Fruit fly (Drosophila melanogaster) whole organism, embryonic: ENCODE results near the gene CaMKI.

ENCODE experiments used
- Ada2b ChIP-seq: fragments of 200-800 bp; sonication (Bioruptor generic); IDR thresholded peaks from 2 replicates; pipeline ENCODE4 v1.3.6; 2022; ENCODE audit warnings: missing biosample characterization, missing genetic modification characterization
- Antp ChIP-seq: fragments of 200-800 bp; sonication (Bioruptor generic); optimal IDR thresholded peaks from 3 replicates; lab custom pipeline; 2016; ENCODE audit warnings: missing biosample characterization, missing genetic modification characterization
- CG1024 ChIP-seq: fragments of 200-800 bp; sonication (Bioruptor generic); IDR thresholded peaks from 2 replicates; pipeline ENCODE4 v1.3.6; 2022; ENCODE audit warnings: missing biosample characterization, missing genetic modification characterization
- CG10654 ChIP-seq: fragments of 200-800 bp; sonication (Bioruptor generic); optimal IDR thresholded peaks from 2 replicates; lab custom pipeline; 2016; ENCODE audit warnings: missing biosample characterization, missing genetic modification characterization
- CG11456 ChIP-seq: fragments of 200-800 bp; sonication (Bioruptor generic); IDR thresholded peaks from 3 replicates; pipeline ENCODE4 v1.3.6; 2022; ENCODE audit warnings: missing biosample characterization, missing genetic modification characterization
- CG11695 ChIP-seq: fragments of 200-800 bp; sonication (Bioruptor generic); IDR thresholded peaks from 3 replicates; pipeline ENCODE4 v1.3.6; 2022; ENCODE audit warnings: missing biosample characterization, missing genetic modification characterization
- CG12104 ChIP-seq: fragments of 200-800 bp; sonication (Bioruptor generic); optimal IDR thresholded peaks from 3 replicates; lab custom pipeline; 2016; ENCODE audit warnings: missing biosample characterization, missing genetic modification characterization
- CG14050 ChIP-seq: fragments of 200-800 bp; sonication (Bioruptor generic); IDR thresholded peaks from 3 replicates; pipeline ENCODE4 v1.3.6; 2022; ENCODE audit warnings: missing biosample characterization, missing genetic modification characterization
- CG14667 ChIP-seq: fragments of 200-800 bp; sonication (Bioruptor generic); IDR thresholded peaks from 2 replicates; pipeline ENCODE4 v1.3.6; 2022; ENCODE audit warnings: missing biosample characterization, missing genetic modification characterization
- CG15479 ChIP-seq: fragments of 200-800 bp; sonication (Bioruptor generic); optimal IDR thresholded peaks from 3 replicates; lab custom pipeline; 2019; ENCODE audit warnings: missing biosample characterization, mild to moderate bottlenecking, missing genetic modification characterization, moderate library complexity
- CG17568 ChIP-seq: fragments of 200-800 bp; sonication (Bioruptor generic); optimal IDR thresholded peaks from 2 replicates; lab custom pipeline; 2018; ENCODE audit warnings: missing biosample characterization, mild to moderate bottlenecking, missing genetic modification characterization, moderate library complexity
- CG2120 ChIP-seq: fragments of 200-800 bp; sonication (Bioruptor generic); optimal IDR thresholded peaks from 3 replicates; lab custom pipeline; 2016; ENCODE audit warnings: missing biosample characterization, missing genetic modification characterization
- CG2889 ChIP-seq: fragments of 200-800 bp; sonication (Bioruptor generic); IDR thresholded peaks from 3 replicates; pipeline ENCODE4 v1.3.6; 2022; ENCODE audit warnings: missing biosample characterization, missing genetic modification characterization
- CG3065 ChIP-seq: fragments of 200-800 bp; sonication (Bioruptor generic); optimal IDR thresholded peaks from 2 replicates; lab custom pipeline; 2016; ENCODE audit warnings: missing biosample characterization, missing genetic modification characterization
- CG31365 ChIP-seq: fragments of 200-800 bp; sonication (Bioruptor generic); optimal IDR thresholded peaks from 2 replicates; lab custom pipeline; 2018; ENCODE audit warnings: missing biosample characterization, mild to moderate bottlenecking, missing genetic modification characterization
- CG3847 ChIP-seq: fragments of 200-800 bp; sonication (Bioruptor generic); IDR thresholded peaks from 2 replicates; pipeline ENCODE4 v1.3.6; 2022; ENCODE audit warnings: missing biosample characterization, missing genetic modification characterization
- CG3995 ChIP-seq: fragments of 200-800 bp; sonication (Bioruptor generic); optimal IDR thresholded peaks from 3 replicates; lab custom pipeline; 2016; ENCODE audit warnings: missing biosample characterization, missing genetic modification characterization
- CG6654 ChIP-seq: fragments of 200-800 bp; sonication (Bioruptor generic); optimal IDR thresholded peaks from 2 replicates; lab custom pipeline; 2017; ENCODE audit warnings: missing biosample characterization, mild to moderate bottlenecking, missing genetic modification characterization
- CG6683 ChIP-seq: fragments of 200-800 bp; sonication (Bioruptor generic); optimal IDR thresholded peaks from 2 replicates; lab custom pipeline; 2017; ENCODE audit warnings: missing biosample characterization, mild to moderate bottlenecking, missing genetic modification characterization, missing genetic modification reagents
- CG6689 ChIP-seq: fragments of 200-800 bp; sonication (Bioruptor generic); IDR thresholded peaks from 2 replicates; pipeline ENCODE4 v1.3.6; 2022; ENCODE audit warnings: missing biosample characterization, missing genetic modification characterization
- CG8089 ChIP-seq: fragments of 200-800 bp; sonication (Bioruptor generic); optimal IDR thresholded peaks from 3 replicates; lab custom pipeline; 2016; ENCODE audit warnings: missing biosample characterization, missing genetic modification characterization
- CG8924 ChIP-seq: fragments of 200-800 bp; optimal IDR thresholded peaks from 3 replicates; lab custom pipeline; 2019; ENCODE audit warnings: missing biosample characterization, mild to moderate bottlenecking, missing genetic modification characterization, moderate library complexity
- Dek ChIP-seq: fragments of 200-800 bp; sonication (Bioruptor generic); optimal IDR thresholded peaks from 3 replicates; lab custom pipeline; 2019; ENCODE audit warnings: missing biosample characterization, mild to moderate bottlenecking, missing genetic modification characterization, moderate library complexity
- Dll ChIP-seq: fragments of 200-800 bp; sonication (Bioruptor generic); IDR thresholded peaks from 4 replicates; pipeline ENCODE4 v1.3.6; 2022; ENCODE audit warnings: missing biosample characterization, missing genetic modification characterization; ENCODE audit not compliant: partially characterized antibody
- Elba2 ChIP-seq: fragments of 200-800 bp; sonication (Bioruptor generic); optimal IDR thresholded peaks from 3 replicates; lab custom pipeline; 2016; ENCODE audit warnings: missing biosample characterization, missing genetic modification characterization
- Fer2 ChIP-seq: fragments of 200-800 bp; sonication (Bioruptor generic); optimal IDR thresholded peaks from 2 replicates; lab custom pipeline; 2018; ENCODE audit warnings: missing biosample characterization, mild to moderate bottlenecking, missing genetic modification characterization, moderate library complexity
- H15 ChIP-seq: fragments of 200-800 bp; sonication (Bioruptor generic); IDR thresholded peaks from 3 replicates; pipeline ENCODE4 v1.3.6; 2022; ENCODE audit warnings: missing biosample characterization, missing genetic modification characterization
- HLH3B ChIP-seq: fragments of 200-800 bp; sonication (Bioruptor generic); IDR thresholded peaks from 2 replicates; pipeline ENCODE4 v1.3.6; 2022; ENCODE audit warnings: missing biosample characterization, missing genetic modification characterization
- Hmx ChIP-seq: fragments of 200-800 bp; sonication (Bioruptor generic); optimal IDR thresholded peaks from 2 replicates; lab custom pipeline; 2016; ENCODE audit warnings: missing biosample characterization, missing genetic modification characterization
- Hr39 ChIP-seq: fragments of >200 bp; optimal IDR thresholded peaks from 2 replicates; lab custom pipeline; 2017
- Neu2 ChIP-seq: fragments of 200-800 bp; sonication (Bioruptor generic); optimal IDR thresholded peaks from 3 replicates; lab custom pipeline; 2016; ENCODE audit warnings: missing biosample characterization, missing genetic modification characterization, borderline replicate concordance
- Oli ChIP-seq: fragments of 200-800 bp; sonication (Bioruptor generic); optimal IDR thresholded peaks from 2 replicates; lab custom pipeline; 2018; ENCODE audit warnings: missing biosample characterization, mild to moderate bottlenecking, missing genetic modification characterization, moderate library complexity
- Rfx ChIP-seq: fragments of 200-800 bp; sonication (Bioruptor generic); IDR thresholded peaks from 2 replicates; pipeline ENCODE4 v1.3.6; 2022; ENCODE audit warnings: missing biosample characterization, missing genetic modification characterization
- Scr ChIP-seq: fragments of 200-800 bp; sonication (Bioruptor generic); IDR thresholded peaks from 2 replicates; pipeline ENCODE4 v1.3.6; 2022; ENCODE audit warnings: missing biosample characterization, missing genetic modification characterization; ENCODE audit not compliant: partially characterized antibody
- Sox102F ChIP-seq: fragments of 200-800 bp; sonication (Bioruptor generic); optimal IDR thresholded peaks from 2 replicates; lab custom pipeline; 2018; ENCODE audit warnings: missing biosample characterization, mild to moderate bottlenecking, missing genetic modification characterization, moderate library complexity
- Sry-δ ChIP-seq: fragments of 200-800 bp; sonication (Bioruptor generic); optimal IDR thresholded peaks from 2 replicates; lab custom pipeline; 2016; ENCODE audit warnings: missing biosample characterization, missing genetic modification characterization
- Ssrp ChIP-seq: fragments of 200-800 bp; sonication (Bioruptor generic); optimal IDR thresholded peaks from 2 replicates; lab custom pipeline; 2018; ENCODE audit warnings: missing biosample characterization, mild to moderate bottlenecking, missing genetic modification characterization, moderate library complexity
- Tbp ChIP-seq: fragments of >200 bp; optimal IDR thresholded peaks from 2 replicates; lab custom pipeline; 2018; ENCODE audit warnings: missing biosample characterization, missing genetic modification characterization
- YL-1 ChIP-seq: fragments of 200-800 bp; sonication (Bioruptor generic); optimal IDR thresholded peaks from 3 replicates; lab custom pipeline; 2017; ENCODE audit warnings: missing biosample characterization, mild to moderate bottlenecking, missing genetic modification characterization
- al ChIP-seq: fragments of 200-800 bp; sonication (Bioruptor generic); IDR thresholded peaks from 2 replicates; pipeline ENCODE4 v1.3.6; 2022; ENCODE audit warnings: missing biosample characterization, missing genetic modification characterization
- btn ChIP-seq: fragments of 200-800 bp; sonication (Bioruptor generic); optimal IDR thresholded peaks from 2 replicates; lab custom pipeline; 2016; ENCODE audit warnings: missing biosample characterization, missing genetic modification characterization
- cas ChIP-seq: fragments of 200-800 bp; sonication (Bioruptor generic); IDR thresholded peaks from 2 replicates; pipeline ENCODE4 v1.3.6; 2022; ENCODE audit warnings: missing biosample characterization, missing genetic modification characterization
- danr ChIP-seq: fragments of 200-800 bp; sonication (Bioruptor generic); IDR thresholded peaks from 2 replicates; pipeline ENCODE4 v1.3.6; 2022; ENCODE audit warnings: missing biosample characterization, missing genetic modification characterization
- ems ChIP-seq: fragments of 200-800 bp; sonication (Bioruptor generic); optimal IDR thresholded peaks from 3 replicates; lab custom pipeline; 2016; ENCODE audit warnings: missing biosample characterization, missing genetic modification characterization
- ewg ChIP-seq: fragments of 200-800 bp; sonication (Bioruptor generic); optimal IDR thresholded peaks from 3 replicates; lab custom pipeline; 2017; ENCODE audit warnings: mild to moderate bottlenecking, missing biosample characterization, missing genetic modification reagents, missing genetic modification characterization
- fd96Cb ChIP-seq: fragments of 200-800 bp; sonication (Bioruptor generic); optimal IDR thresholded peaks from 2 replicates; lab custom pipeline; 2018; ENCODE audit warnings: missing biosample characterization, mild to moderate bottlenecking, missing genetic modification characterization, moderate library complexity
- gfzf ChIP-seq: fragments of 200-800 bp; sonication (Bioruptor generic); optimal IDR thresholded peaks from 2 replicates; lab custom pipeline; 2016; ENCODE audit warnings: missing biosample characterization, mild to moderate bottlenecking, missing genetic modification characterization, moderate library complexity
- hb ChIP-seq: fragments of 200-800 bp; sonication (Bioruptor generic); IDR thresholded peaks from 3 replicates; pipeline ENCODE4 v1.3.6; 2022; ENCODE audit warnings: missing biosample characterization, missing genetic modification characterization; ENCODE audit not compliant: partially characterized antibody
- lab ChIP-seq: fragments of 200-800 bp; sonication (Bioruptor generic); optimal IDR thresholded peaks from 3 replicates; lab custom pipeline; 2017; ENCODE audit warnings: missing biosample characterization, missing genetic modification characterization, mild to moderate bottlenecking, moderate library complexity, missing genetic modification reagents
- onecut ChIP-seq: fragments of 200-800 bp; sonication (Bioruptor generic); IDR thresholded peaks from 2 replicates; pipeline ENCODE4 v1.3.6; 2022; ENCODE audit warnings: missing biosample characterization, missing genetic modification characterization
- pzg ChIP-seq: fragments of 200-800 bp; sonication (Bioruptor generic); optimal IDR thresholded peaks from 3 replicates; lab custom pipeline; 2018; ENCODE audit warnings: missing biosample characterization, mild to moderate bottlenecking, missing genetic modification characterization, moderate library complexity
- row ChIP-seq: fragments of 200-800 bp; sonication (Bioruptor generic); IDR thresholded peaks from 3 replicates; pipeline ENCODE4 v1.3.6; 2022; ENCODE audit warnings: missing biosample characterization, missing genetic modification characterization
- sens ChIP-seq: fragments of 200-800 bp; sonication (Bioruptor generic); peaks from one replicate; lab custom pipeline; 2016; ENCODE audit warnings: missing biosample characterization, missing genetic modification characterization

The CaMKI gene

dm6 chr4:466543-466965 lies 21.2 kb downstream of the CaMKI start, which contains the start of gene Taf3 (continued):
- TF ChIP-seq onecut (0 out of 2 replicates have a peak, but pooled peaks have one; percentile 11), CG14050 (GFP tag; lab: Robert Waterston, UW) (no peak), Scr (peak; percentile 65), CG3847 (no peak), CG17568 (GFP tag; lab: Kevin White, UChicago) (peak; percentile 3), YL-1 (peak; percentile 36), Elba2 (GFP tag; lab: Kevin White, UChicago) (no peak), btn (GFP tag; lab: Kevin White, UChicago) (no peak), pzg (GFP tag; lab: Kevin White, UChicago) (peak; percentile 49), Sry-δ (GFP tag; lab: Kevin White, UChicago) (peak; percentile 74), gfzf (GFP tag; lab: Kevin White, UChicago) (no peak), CG11456 (GFP tag; lab: Robert Waterston, UW) (no peak), lab (GFP tag; lab: Kevin White, UChicago) (no peak), CG12104 (GFP tag; lab: Kevin White, UChicago) (no peak), Tbp (no peak), Dek (tag; lab: Kevin White, UChicago) (no peak), CG11695 (GFP tag; lab: Robert Waterston, UW) (no peak), Fer2 (no peak), CG2889 (no peak), hb (GFP tag; lab: Robert Waterston, UW) (no peak), Dll (GFP tag; lab: Robert Waterston, UW) (peak; percentile 59; the same call in 3 of the 4 replicates), CG3995 (peak; percentile 16), HLH3B (no peak), CG3065 (GFP tag; lab: Kevin White, UChicago) (no peak), sens (GFP tag; lab: Kevin White, UChicago) (peak; percentile 36), danr (GFP tag; lab: Robert Waterston, UW) (no peak), Ssrp (no peak), Oli (tag; lab: Kevin White, UChicago) (no peak), CG2120 (GFP tag; lab: Kevin White, UChicago) (peak; percentile 16), CG10654 (GFP tag; lab: Kevin White, UChicago) (no peak), CG14667 (GFP tag; lab: Robert Waterston, UW) (no peak), fd96Cb (tag; lab: Kevin White, UChicago) (no peak), Neu2 (GFP tag; lab: Kevin White, UChicago) (peak; percentile 92), Hr39 (no peak), CG8924 (tag; lab: Kevin White, UChicago) (no peak), cas (GFP tag; lab: Robert Waterston, UW) (no peak), Ada2b (no peak), CG8089 (GFP tag; lab: Kevin White, UChicago) (peak; percentile 38), Sox102F (GFP tag; lab: Kevin White, UChicago) (no peak), Hmx (GFP tag; lab: Kevin White, UChicago) (no peak), CG15479 (GFP tag; lab: Kevin White, UChicago) (peak; percentile 75), al (no peak), CG6689 (no peak), row (GFP tag; lab: Robert Waterston, UW) (peak; percentile 54), ems (no peak), H15 (no peak), CG31365 (tag; lab: Kevin White, UChicago) (no peak), CG6654 (GFP tag; lab: Kevin White, UChicago) (no peak), Antp (GFP tag; lab: Kevin White, UChicago) (no peak), CG1024 (GFP tag; lab: Robert Waterston, UW) (peak; percentile 84), CG6683 (GFP tag; lab: Kevin White, UChicago) (no peak), Rfx (GFP tag; lab: Robert Waterston, UW) (no peak), ewg (GFP tag; lab: Kevin White, UChicago) (no peak)
